Worm (Caenorhabditis elegans) whole organism, L1 larva: ENCODE measurements around the gene R09A8.1.
A peak's percentile ranks its signal among the peaks of the same experiment; 100 is the strongest.

ENCODE experiments used
- C04F5.9 ChIP-seq: sonication (generic microtip); optimal IDR thresholded peaks from 2 replicates; lab custom pipeline; 2016; ENCODE audit warnings: missing genetic modification characterization, missing compliant biosample characterization
- C16A3.4 ChIP-seq: fragments of 150-350 bp; optimal IDR thresholded peaks from 2 replicates; lab custom pipeline; 2014; ENCODE audit warnings: missing biosample characterization, missing genetic modification characterization
- C34B4.2 ChIP-seq: sonication (generic microtip); optimal IDR thresholded peaks from 2 replicates; lab custom pipeline; 2017; ENCODE audit warnings: mild to moderate bottlenecking, missing genetic modification characterization, missing compliant biosample characterization
- F16B12.6 ChIP-seq: fragments of 150-350 bp; optimal IDR thresholded peaks from 2 replicates; lab custom pipeline; 2014; ENCODE audit warnings: missing biosample characterization, missing genetic modification characterization
- Y116A8C.19 ChIP-seq: sonication (generic microtip); optimal IDR thresholded peaks from 2 replicates; lab custom pipeline; 2016; ENCODE audit warnings: missing compliant biosample characterization, missing genetic modification characterization, borderline replicate concordance
- ama-1 ChIP-seq: fragments of 150-350 bp; optimal IDR thresholded peaks from 2 replicates; lab custom pipeline; 2014
- blmp-1 ChIP-seq: fragments of 150-350 bp; optimal IDR thresholded peaks from 2 replicates; lab custom pipeline; 2014; ENCODE audit warnings: missing biosample characterization, missing genetic modification characterization
- ceh-63 ChIP-seq: fragments of 200-800 bp; sonication (Bioruptor generic); optimal IDR thresholded peaks from 2 replicates; lab custom pipeline; 2018; ENCODE audit warnings: mild to moderate bottlenecking, missing genetic modification characterization, missing compliant biosample characterization
- ceh-8 ChIP-seq: fragments of 200-800 bp; sonication (Bioruptor generic); optimal IDR thresholded peaks from 2 replicates; lab custom pipeline; 2018; ENCODE audit warnings: mild to moderate bottlenecking, missing genetic modification characterization, moderate library complexity, missing compliant biosample characterization
- ceh-88 ChIP-seq: fragments of 200-800 bp; sonication (Bioruptor generic); IDR thresholded peaks from 2 replicates; pipeline ENCODE4 v1.3.6; 2022; ENCODE audit warnings: missing genetic modification characterization, missing compliant biosample characterization
- ces-1 ChIP-seq: fragments of 150-350 bp; optimal IDR thresholded peaks from 2 replicates; lab custom pipeline; 2014; ENCODE audit warnings: missing biosample characterization, missing genetic modification reagents, missing genetic modification characterization
- dsc-1 ChIP-seq: sonication (generic microtip); optimal IDR thresholded peaks from 2 replicates; lab custom pipeline; 2016; ENCODE audit warnings: mild to moderate bottlenecking, missing genetic modification characterization, missing compliant biosample characterization
- efl-1 ChIP-seq, 4 experiments: fragments of 150-350 bp; optimal IDR thresholded peaks in 3 of 4; peaks in 1 of 4; 1 replicate in 1 of 4; 2 replicates in 3 of 4; lab custom pipeline; 2014; ENCODE audit warnings: missing biosample characterization in 2 of 4, missing genetic modification characterization in 2 of 4, missing genetic modification reagents in 2 of 4
- efl-3 ChIP-seq: fragments of 200-800 bp; sonication (Bioruptor generic); optimal IDR thresholded peaks from 2 replicates; lab custom pipeline; 2018; ENCODE audit warnings: mild to moderate bottlenecking, missing genetic modification characterization, missing compliant biosample characterization
- egl-13 ChIP-seq: sonication (generic microtip); optimal IDR thresholded peaks from 2 replicates; lab custom pipeline; 2016; ENCODE audit warnings: missing genotype, missing genetic modification reagents, missing genetic modification characterization, missing compliant biosample characterization
- egl-27 ChIP-seq, 2 experiments: fragments of 150-350 bp in 1 of 2; sonication (generic microtip); optimal IDR thresholded peaks; 3 replicates each; lab custom pipeline; 2017 to 2018; ENCODE audit warnings: missing biosample characterization in 2 of 2, missing genetic modification characterization in 2 of 2, missing genetic modification reagents in 2 of 2
- elt-3 ChIP-seq, 6 experiments: fragments of 150-350 bp in 1 of 6; sonication (generic microtip); optimal IDR thresholded peaks; 2 replicates each; lab custom pipeline; 2017 to 2018; ENCODE audit warnings: missing biosample characterization in 6 of 6, missing genetic modification characterization in 6 of 6, inconsistent platforms in 1 of 6
- ets-5 ChIP-seq: fragments of 200-800 bp; sonication (Bioruptor generic); IDR thresholded peaks from 2 replicates; pipeline ENCODE4 v1.3.6; 2022; ENCODE audit warnings: missing genetic modification characterization, missing compliant biosample characterization
- fkh-10 ChIP-seq: sonication (generic microtip); optimal IDR thresholded peaks from 2 replicates; lab custom pipeline; 2017; ENCODE audit warnings: missing biosample characterization, missing genetic modification reagents, missing genetic modification characterization
- fkh-4 ChIP-seq: sonication (generic microtip); optimal IDR thresholded peaks from 2 replicates; lab custom pipeline; 2016; ENCODE audit warnings: missing compliant biosample characterization, missing genetic modification characterization, borderline replicate concordance
- fos-1 ChIP-seq: fragments of 150-350 bp; optimal IDR thresholded peaks from 2 replicates; lab custom pipeline; 2014; ENCODE audit warnings: missing biosample characterization, missing genetic modification characterization
- grh-1 ChIP-seq: fragments of 200-800 bp; sonication (Bioruptor generic); IDR thresholded peaks from 2 replicates; pipeline ENCODE4 v1.3.6; 2022; ENCODE audit warnings: missing genetic modification reagents, missing genetic modification characterization, missing compliant biosample characterization
- hpl-2 ChIP-seq: fragments of 150-350 bp; optimal IDR thresholded peaks from 2 replicates; lab custom pipeline; 2014; ENCODE audit warnings: missing biosample characterization, missing genetic modification reagents, missing genetic modification characterization
- irx-1 ChIP-seq: sonication (generic microtip); optimal IDR thresholded peaks from 2 replicates; lab custom pipeline; 2016; ENCODE audit warnings: missing genetic modification characterization, missing compliant biosample characterization
- jun-1 ChIP-seq: fragments of 150-350 bp; optimal IDR thresholded peaks from 2 replicates; lab custom pipeline; 2014; ENCODE audit warnings: missing biosample characterization, missing genetic modification reagents, missing genetic modification characterization
- lin-35 ChIP-seq, 2 experiments: fragments of 150-350 bp; optimal IDR thresholded peaks; 2 replicates each; lab custom pipeline; 2014; ENCODE audit warnings: missing biosample characterization in 2 of 2, missing genetic modification characterization in 2 of 2, missing genetic modification reagents in 2 of 2
- lin-39 ChIP-seq: fragments of 150-350 bp; optimal IDR thresholded peaks from 2 replicates; lab custom pipeline; 2014; ENCODE audit warnings: missing biosample characterization, missing genetic modification reagents, missing genetic modification characterization
- lir-3 ChIP-seq: sonication (generic microtip); optimal IDR thresholded peaks from 2 replicates; lab custom pipeline; 2016; ENCODE audit warnings: mild to moderate bottlenecking, missing genetic modification characterization, moderate library complexity, missing compliant biosample characterization; ENCODE audit not compliant: poor library complexity
- lsy-2 ChIP-seq, 2 experiments: fragments of 150-350 bp; optimal IDR thresholded peaks; 2 replicates each; lab custom pipeline; 2014; ENCODE audit warnings: missing biosample characterization in 2 of 2, missing genetic modification characterization in 2 of 2
- mdl-1 ChIP-seq, 2 experiments: fragments of 150-350 bp; optimal IDR thresholded peaks; 2 replicates each; lab custom pipeline; 2014 to 2017; ENCODE audit warnings: missing biosample characterization in 2 of 2, missing genetic modification characterization in 2 of 2, inconsistent platforms in 1 of 2
- mef-2 ChIP-seq: fragments of 150-350 bp; optimal IDR thresholded peaks from 2 replicates; lab custom pipeline; 2014; ENCODE audit warnings: missing biosample characterization, missing genetic modification characterization
- nhr-11 ChIP-seq: fragments of 150-350 bp; optimal IDR thresholded peaks from 2 replicates; lab custom pipeline; 2014; ENCODE audit warnings: missing biosample characterization, missing genetic modification characterization
- nhr-12 ChIP-seq: sonication (generic microtip); optimal IDR thresholded peaks from 2 replicates; lab custom pipeline; 2017; ENCODE audit warnings: missing biosample characterization, missing genetic modification characterization
- nhr-20 ChIP-seq: sonication (generic microtip); optimal IDR thresholded peaks from 2 replicates; lab custom pipeline; 2016; ENCODE audit warnings: mild to moderate bottlenecking, missing genetic modification characterization, missing compliant biosample characterization
- nhr-237 ChIP-seq: fragments of 150-350 bp; optimal IDR thresholded peaks from 2 replicates; lab custom pipeline; 2014; ENCODE audit warnings: missing biosample characterization, missing genetic modification characterization
- nhr-47 ChIP-seq: sonication (generic microtip); optimal IDR thresholded peaks from 2 replicates; lab custom pipeline; 2016; ENCODE audit warnings: mild to moderate bottlenecking, missing genetic modification characterization, moderate library complexity, missing compliant biosample characterization
- nhr-71 ChIP-seq: sonication (generic microtip); optimal IDR thresholded peaks from 2 replicates; lab custom pipeline; 2016; ENCODE audit warnings: mild to moderate bottlenecking, missing genetic modification characterization, moderate library complexity, missing compliant biosample characterization
- nhr-76 ChIP-seq: sonication (generic microtip); optimal IDR thresholded peaks from 2 replicates; lab custom pipeline; 2017; ENCODE audit warnings: missing biosample characterization, missing genetic modification characterization
- nhr-77 ChIP-seq: fragments of 150-350 bp; optimal IDR thresholded peaks from 2 replicates; lab custom pipeline; 2014; ENCODE audit warnings: missing biosample characterization, missing genetic modification characterization
- nhr-90 ChIP-seq: sonication (generic microtip); optimal IDR thresholded peaks from 2 replicates; lab custom pipeline; 2016; ENCODE audit warnings: mild to moderate bottlenecking, missing genetic modification characterization, missing compliant biosample characterization; ENCODE audit not compliant: poor library complexity
- pag-3 ChIP-seq: sonication (generic microtip); optimal IDR thresholded peaks from 2 replicates; lab custom pipeline; 2017; ENCODE audit warnings: missing genetic modification characterization, mild to moderate bottlenecking, missing compliant biosample characterization, antibody characterized with exemption, borderline replicate concordance; ENCODE audit not compliant: insufficient read depth
- pax-3 ChIP-seq: fragments of 200-800 bp; sonication (Bioruptor generic); optimal IDR thresholded peaks from 2 replicates; lab custom pipeline; 2018; ENCODE audit warnings: mild to moderate bottlenecking, missing genetic modification characterization, moderate library complexity, missing compliant biosample characterization
- pqm-1 ChIP-seq: sonication (generic microtip); optimal IDR thresholded peaks from 3 replicates; lab custom pipeline; 2017; ENCODE audit warnings: missing biosample characterization, missing genetic modification characterization
- rnt-1 ChIP-seq: sonication (generic microtip); optimal IDR thresholded peaks from 2 replicates; lab custom pipeline; 2016; ENCODE audit warnings: mild to moderate bottlenecking, missing genetic modification characterization, moderate library complexity, missing compliant biosample characterization
- sup-37 ChIP-seq: fragments of 200-800 bp; sonication (Bioruptor generic); optimal IDR thresholded peaks from 2 replicates; lab custom pipeline; 2018; ENCODE audit warnings: mild to moderate bottlenecking, missing genetic modification characterization, missing compliant biosample characterization
- unc-130 ChIP-seq: fragments of 150-350 bp; optimal IDR thresholded peaks from 2 replicates; lab custom pipeline; 2017; ENCODE audit warnings: missing biosample characterization, missing genetic modification characterization, inconsistent platforms
- unc-30 ChIP-seq: sonication (generic microtip); optimal IDR thresholded peaks from 2 replicates; lab custom pipeline; 2017; ENCODE audit warnings: missing biosample characterization, missing genetic modification characterization
- unc-62 ChIP-seq: fragments of 150-350 bp; optimal IDR thresholded peaks from 2 replicates; lab custom pipeline; 2014; ENCODE audit warnings: missing biosample characterization, missing genetic modification reagents, missing genetic modification characterization
- unc-98 ChIP-seq: fragments of 200-800 bp; sonication (Bioruptor generic); IDR thresholded peaks from 2 replicates; pipeline ENCODE4 v1.3.6; 2022; ENCODE audit warnings: missing genetic modification characterization, missing compliant biosample characterization
- vab-15 ChIP-seq: sonication (generic microtip); optimal IDR thresholded peaks from 2 replicates; lab custom pipeline; 2017; ENCODE audit warnings: missing genotype, mild to moderate bottlenecking, missing genetic modification characterization, missing compliant biosample characterization
- xbp-1 ChIP-seq: sonication (generic microtip); optimal IDR thresholded peaks from 2 replicates; lab custom pipeline; 2016; ENCODE audit warnings: missing genetic modification characterization, missing compliant biosample characterization
- zag-1 ChIP-seq: fragments of 150-350 bp; optimal IDR thresholded peaks from 2 replicates; lab custom pipeline; 2014; ENCODE audit warnings: missing biosample characterization, missing genetic modification characterization
- ztf-11 ChIP-seq, 2 experiments: sonication (generic microtip); optimal IDR thresholded peaks; 2 replicates each; lab custom pipeline; 2016 to 2017; ENCODE audit warnings: missing genetic modification characterization in 2 of 2, missing biosample characterization in 1 of 2, missing compliant biosample characterization in 1 of 2

The R09A8.1 gene

DNA sequence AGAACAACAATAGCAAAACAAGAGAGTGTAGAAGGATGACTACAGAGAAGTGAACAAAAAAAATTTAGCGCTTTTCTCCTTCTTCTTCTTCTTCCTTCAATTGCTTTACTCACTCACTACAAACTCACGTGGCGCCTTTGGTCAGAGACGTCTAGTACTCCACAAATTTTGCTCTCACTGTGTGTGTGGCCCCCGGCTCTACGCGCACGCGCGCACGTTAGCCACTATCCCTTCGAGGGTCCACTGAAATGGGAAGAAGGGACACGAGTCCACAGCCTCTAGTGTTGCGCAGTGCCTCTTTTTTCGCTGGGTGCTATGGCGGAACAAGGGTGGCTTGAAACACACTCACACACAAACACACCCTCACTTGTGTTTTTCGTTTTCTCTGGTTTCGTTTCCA, 15.7 kb downstream of the R09A8.1 start (continued):
- TF ChIP-seq hpl-2 (GFP tag; lab: Kevin White, UChicago) (no peak), ama-1 (lab: Kevin White, UChicago) (no peak), blmp-1 (tag; lab: Kevin White, UChicago) (no peak), pqm-1 (no peak), unc-62 (GFP tag; lab: Kevin White, UChicago) (no peak), F16B12.6 (no peak), unc-130 (tag; lab: Kevin White, UChicago) (no peak), grh-1 (no peak), lsy-2 (tag; optimal IDR thresholded peaks at IDR 0.05; lab: Kevin White, UChicago) (peak in 1 of 2 experiments; percentile 29), fkh-4 (tag; lab: Kevin White, UChicago) (no peak), lin-39 (tag; lab: Kevin White, UChicago) (no peak), ceh-88 (no peak), egl-27 (tag; optimal IDR thresholded peaks at IDR 0.05; lab: Kevin White, UChicago) (no peak), mdl-1 (tag; optimal IDR thresholded peaks at IDR 0.05; lab: Kevin White, UChicago) (peak in 1 of 2 experiments; percentile 50), efl-3 (GFP tag; lab: Kevin White, UChicago) (no peak), irx-1 (tag; lab: Kevin White, UChicago) (no peak), nhr-20 (no peak), lin-35 (GFP tag; optimal IDR thresholded peaks at IDR 0.05; lab: Kevin White, UChicago) (peak in 1 of 2 experiments; percentile 19), rnt-1 (tag; lab: Kevin White, UChicago) (no peak), nhr-76 (tag; lab: Kevin White, UChicago) (no peak), nhr-47 (tag; lab: Kevin White, UChicago) (peak; percentile 17), Y116A8C.19 (tag; lab: Kevin White, UChicago) (no peak), vab-15 (tag; lab: Kevin White, UChicago) (no peak), ceh-8 (no peak), ets-5 (GFP tag; lab: Robert Waterston, UW) (no peak), nhr-237 (tag; lab: Kevin White, UChicago) (no peak), ztf-11 (tag; optimal IDR thresholded peaks at IDR 0.05; lab: Kevin White, UChicago) (no peak), mef-2 (no peak), dsc-1 (peak; percentile 30), sup-37 (GFP tag; lab: Kevin White, UChicago) (no peak), jun-1 (no peak), C34B4.2 (tag; lab: Kevin White, UChicago) (no peak), fos-1 (tag; lab: Kevin White, UChicago) (no peak), fkh-10 (peak; percentile 62), C04F5.9 (no peak), unc-98 (no peak), lir-3 (tag; lab: Kevin White, UChicago) (no peak), efl-1 (optimal IDR thresholded peaks at IDR 0.05; lab: Kevin White, UChicago) (no peak), efl-1 (GFP tag; optimal IDR thresholded peaks at IDR 0.05 in 1 of 2; lab: Kevin White, UChicago) (no peak), pag-3 (tag; lab: Kevin White, UChicago) (no peak), unc-30 (tag; lab: Kevin White, UChicago) (no peak), elt-3 (tag; optimal IDR thresholded peaks at IDR 0.05; lab: Kevin White, UChicago) (no peak), egl-13 (tag; lab: Kevin White, UChicago) (no peak), xbp-1 (no peak), nhr-11 (tag; lab: Kevin White, UChicago) (no peak), nhr-71 (tag; lab: Kevin White, UChicago) (peak; percentile 35), C16A3.4 (tag; lab: Kevin White, UChicago) (no peak), zag-1 (no peak), ces-1 (no peak), nhr-77 (no peak), ceh-63 (GFP tag; lab: Kevin White, UChicago) (no peak), nhr-12 (tag; lab: Kevin White, UChicago) (no peak), pax-3 (no peak), nhr-90 (no peak)
